Worm (Caenorhabditis elegans) whole organism, young adult: Measurements from ENCODE around the gene E02C12.10.

Experiments
- B0336.3 ChIP-seq: fragments of 200-800 bp; sonication (Bioruptor generic); IDR thresholded peaks from 2 replicates; pipeline ENCODE4 v1.3.6; 2022; ENCODE audit warnings: missing genetic modification characterization, missing compliant biosample characterization
- C06A6.2 ChIP-seq: fragments of 200-800 bp; sonication (Bioruptor generic); conservative IDR thresholded peaks from 2 replicates; pipeline ENCODE4 v1.3.6; 2022; ENCODE audit warnings: missing genetic modification characterization, missing compliant biosample characterization
- F37B4.10 ChIP-seq: fragments of 200-800 bp; sonication (Bioruptor generic); IDR thresholded peaks from 2 replicates; pipeline ENCODE4 v1.3.6; 2022; ENCODE audit warnings: missing genetic modification characterization, missing compliant biosample characterization
- F52B5.7 ChIP-seq: sonication (generic microtip); optimal IDR thresholded peaks from 2 replicates; lab custom pipeline; 2016; ENCODE audit warnings: mild to moderate bottlenecking, missing genetic modification characterization, missing compliant biosample characterization
- K11D2.4 ChIP-seq: fragments of 200-800 bp; sonication (Bioruptor generic); IDR thresholded peaks from 2 replicates; pipeline ENCODE4 v1.3.6; 2022; ENCODE audit warnings: missing genetic modification reagents, missing genetic modification characterization, missing compliant biosample characterization
- Y53G8AR.9 ChIP-seq: fragments of 200-800 bp; sonication (Bioruptor generic); conservative IDR thresholded peaks from 2 replicates; pipeline ENCODE4 v1.3.6; 2022; ENCODE audit warnings: missing genetic modification reagents, missing genetic modification characterization, missing compliant biosample characterization
- Y56A3A.18 ChIP-seq: fragments of 200-800 bp; sonication (Bioruptor generic); IDR thresholded peaks from 2 replicates; pipeline ENCODE4 v1.3.6; 2022; ENCODE audit warnings: missing genetic modification reagents, missing genetic modification characterization, missing compliant biosample characterization
- Y79H2A.3 ChIP-seq: fragments of 200-800 bp; sonication (Bioruptor generic); conservative IDR thresholded peaks from 2 replicates; pipeline ENCODE4 v1.3.6; 2022; ENCODE audit warnings: missing genetic modification reagents, missing genetic modification characterization, missing compliant biosample characterization
- ZK185.1 ChIP-seq: sonication (generic microtip); optimal IDR thresholded peaks from 2 replicates; lab custom pipeline; 2016; ENCODE audit warnings: mild to moderate bottlenecking, missing genetic modification characterization, missing compliant biosample characterization; ENCODE audit not compliant: poor library complexity, severe bottlenecking
- ama-1 ChIP-seq, 3 experiments: fragments of 150-350 bp in 1 of 3; sonication (generic microtip) in 2 of 3; optimal IDR thresholded peaks; 2 replicates each; lab custom pipeline; 2014 to 2018; ENCODE audit warnings: missing biosample characterization in 2 of 3, missing genetic modification characterization in 2 of 3, missing genetic modification reagents in 2 of 3
- atf-7 ChIP-seq: sonication (generic microtip); optimal IDR thresholded peaks from 2 replicates; lab custom pipeline; 2017; ENCODE audit warnings: mild to moderate bottlenecking, missing genetic modification characterization, missing compliant biosample characterization
- attf-3 ChIP-seq: fragments of 200-800 bp; sonication (Bioruptor generic); conservative IDR thresholded peaks from 2 replicates; pipeline ENCODE4 v1.3.6; 2022; ENCODE audit warnings: missing genetic modification reagents, missing genetic modification characterization, missing compliant biosample characterization
- attf-5 ChIP-seq: fragments of 200-800 bp; sonication (Bioruptor generic); optimal IDR thresholded peaks from 2 replicates; lab custom pipeline; 2018; ENCODE audit warnings: mild to moderate bottlenecking, missing genetic modification characterization, missing compliant biosample characterization
- cebp-1 ChIP-seq, 2 experiments: fragments of 200-800 bp in 1 of 2; sonication (Bioruptor generic) in 1 of 2; sonication (generic microtip) in 1 of 2; IDR thresholded peaks in 1 of 2; optimal IDR thresholded peaks in 1 of 2; 2 replicates each; pipeline versions ENCODE4 v1.3.6 to Lab custom; 2017 to 2022; ENCODE audit warnings: missing compliant biosample characterization in 2 of 2, missing genetic modification characterization in 2 of 2, mild to moderate bottlenecking in 1 of 2, missing genetic modification reagents in 1 of 2, moderate library complexity in 1 of 2
- cebp-2 ChIP-seq: fragments of 200-800 bp; sonication (Bioruptor generic); IDR thresholded peaks from 2 replicates; pipeline ENCODE4 v1.3.6; 2022; ENCODE audit warnings: missing genetic modification characterization, missing compliant biosample characterization
- ceh-58 ChIP-seq: fragments of 200-800 bp; sonication (Bioruptor generic); IDR thresholded peaks from 2 replicates; pipeline ENCODE4 v1.3.6; 2022; ENCODE audit warnings: missing genetic modification characterization, missing compliant biosample characterization
- ceh-79 ChIP-seq: sonication (generic microtip); optimal IDR thresholded peaks from 2 replicates; lab custom pipeline; 2017; ENCODE audit warnings: mild to moderate bottlenecking, missing genetic modification characterization, missing compliant biosample characterization
- chd-7 ChIP-seq: sonication (generic microtip); optimal IDR thresholded peaks from 2 replicates; lab custom pipeline; 2016; ENCODE audit warnings: mild to moderate bottlenecking, missing genetic modification characterization, moderate library complexity, missing compliant biosample characterization
- fkh-3 ChIP-seq: sonication (generic microtip); optimal IDR thresholded peaks from 2 replicates; lab custom pipeline; 2016; ENCODE audit warnings: mild to moderate bottlenecking, missing genetic modification characterization, missing compliant biosample characterization
- hlh-12 ChIP-seq: sonication (generic microtip); optimal IDR thresholded peaks from 2 replicates; lab custom pipeline; 2016; ENCODE audit warnings: missing genetic modification characterization, missing compliant biosample characterization
- hmg-1.2 ChIP-seq: fragments of 200-800 bp; sonication (Bioruptor generic); IDR thresholded peaks from 2 replicates; pipeline ENCODE4 v1.3.6; 2022; ENCODE audit warnings: missing genetic modification reagents, missing genetic modification characterization, missing compliant biosample characterization
- hrde-1 ChIP-seq: sonication (generic microtip); optimal IDR thresholded peaks from 2 replicates; lab custom pipeline; 2016; ENCODE audit warnings: missing genetic modification characterization, mild to moderate bottlenecking, missing compliant biosample characterization, moderate library complexity, missing genotype, missing genetic modification reagents, borderline replicate concordance
- let-526 ChIP-seq: fragments of 200-800 bp; sonication (Bioruptor generic); IDR thresholded peaks from 2 replicates; pipeline ENCODE4 v1.3.6; 2022; ENCODE audit warnings: missing genetic modification reagents, missing genetic modification characterization, missing compliant biosample characterization
- lin-26 ChIP-seq: fragments of 200-800 bp; sonication (Bioruptor generic); IDR thresholded peaks from 2 replicates; pipeline ENCODE4 v1.3.6; 2022; ENCODE audit warnings: missing genetic modification reagents, missing genetic modification characterization, missing compliant biosample characterization
- lin-40 ChIP-seq: sonication (generic microtip); optimal IDR thresholded peaks from 2 replicates; lab custom pipeline; 2016; ENCODE audit warnings: missing genetic modification characterization, mild to moderate bottlenecking, missing compliant biosample characterization, missing genotype, missing genetic modification reagents
- lir-1 ChIP-seq: fragments of 200-800 bp; sonication (Bioruptor generic); conservative IDR thresholded peaks from 2 replicates; pipeline ENCODE4 v1.3.6; 2022; ENCODE audit warnings: missing genetic modification reagents, missing genetic modification characterization, missing compliant biosample characterization
- madf-10 ChIP-seq: sonication (generic microtip); optimal IDR thresholded peaks from 2 replicates; lab custom pipeline; 2016; ENCODE audit warnings: mild to moderate bottlenecking, missing genetic modification characterization, missing compliant biosample characterization
- madf-3 ChIP-seq: fragments of 200-800 bp; sonication (Bioruptor generic); IDR thresholded peaks from 2 replicates; pipeline ENCODE4 v1.3.6; 2022; ENCODE audit warnings: missing genetic modification reagents, missing genetic modification characterization, missing compliant biosample characterization
- nfyb-1 ChIP-seq: fragments of 200-800 bp; sonication (Bioruptor generic); IDR thresholded peaks from 2 replicates; pipeline ENCODE4 v1.3.6; 2022; ENCODE audit warnings: missing genetic modification reagents, missing genetic modification characterization, missing compliant biosample characterization
- nhr-80 ChIP-seq: sonication (generic microtip); optimal IDR thresholded peaks from 2 replicates; lab custom pipeline; 2016; ENCODE audit warnings: missing genetic modification characterization, missing compliant biosample characterization
- repo-1 ChIP-seq: sonication (generic microtip); optimal IDR thresholded peaks from 2 replicates; lab custom pipeline; 2017; ENCODE audit warnings: mild to moderate bottlenecking, missing genetic modification characterization, missing compliant biosample characterization
- snpc-1.1 ChIP-seq: sonication (generic microtip); optimal IDR thresholded peaks from 2 replicates; lab custom pipeline; 2017; ENCODE audit warnings: missing genetic modification characterization, mild to moderate bottlenecking, missing compliant biosample characterization, antibody characterized with exemption, moderate library complexity, missing genotype, missing genetic modification reagents; ENCODE audit not compliant: insufficient read depth
- snpc-3.4 ChIP-seq: sonication (generic microtip); optimal IDR thresholded peaks from 2 replicates; lab custom pipeline; 2017; ENCODE audit warnings: missing genetic modification characterization, mild to moderate bottlenecking, missing compliant biosample characterization, antibody characterized with exemption, moderate library complexity, missing genotype, missing genetic modification reagents
- tbp1 ChIP-seq: fragments of 200-800 bp; sonication (Bioruptor generic); optimal IDR thresholded peaks from 2 replicates; lab custom pipeline; 2018; ENCODE audit warnings: mild to moderate bottlenecking, missing genetic modification characterization, missing compliant biosample characterization
- tlf-1 ChIP-seq: fragments of 200-800 bp; sonication (Bioruptor generic); optimal IDR thresholded peaks from 2 replicates; lab custom pipeline; 2018; ENCODE audit warnings: mild to moderate bottlenecking, missing genetic modification characterization, missing compliant biosample characterization
- zim-3 ChIP-seq: sonication (generic microtip); optimal IDR thresholded peaks from 2 replicates; lab custom pipeline; 2017; ENCODE audit warnings: mild to moderate bottlenecking, missing genetic modification characterization, moderate library complexity, missing compliant biosample characterization
- ztf-25 ChIP-seq: fragments of 200-800 bp; sonication (Bioruptor generic); IDR thresholded peaks from 2 replicates; pipeline ENCODE4 v1.3.6; 2022; ENCODE audit warnings: missing genetic modification reagents, missing genetic modification characterization, missing compliant biosample characterization
- ztf-26 ChIP-seq: sonication (generic microtip); optimal IDR thresholded peaks from 2 replicates; lab custom pipeline; 2017; ENCODE audit warnings: missing genetic modification characterization, missing compliant biosample characterization
- ztf-28 ChIP-seq: fragments of 200-800 bp; sonication (Bioruptor generic); IDR thresholded peaks from 2 replicates; pipeline ENCODE4 v1.3.6; 2022; ENCODE audit warnings: missing genetic modification reagents, missing genetic modification characterization, missing compliant biosample characterization

Gene E02C12.10

DNA sequence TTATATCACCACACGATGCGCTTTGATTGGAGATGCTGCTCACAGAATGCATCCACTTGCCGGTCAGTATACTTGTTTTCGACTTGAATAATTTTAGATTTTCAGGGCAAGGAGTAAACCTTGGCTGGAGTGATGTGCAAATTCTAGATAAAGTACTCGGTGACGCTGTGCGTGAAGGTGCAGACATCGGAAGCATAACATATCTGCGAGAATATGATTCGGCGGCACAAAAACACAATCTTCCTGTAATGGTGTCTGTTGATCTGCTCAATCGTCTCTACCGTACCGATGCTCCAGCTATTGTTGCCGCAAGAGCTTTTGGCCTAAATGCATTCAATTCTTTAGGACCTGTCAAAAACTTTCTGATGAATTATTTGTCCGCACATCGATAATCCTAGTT is 39.8 kb downstream of the E02C12.10 start:
- TF ChIP-seq ZK185.1 (tag; lab: Kevin White, UChicago) (peak; percentile 75), hlh-12 (tag; lab: Kevin White, UChicago) (no peak), Y79H2A.3 (peak; percentile 80; the same call in 1 of the 2 replicates), cebp-1 (GFP tag; IDR thresholded peaks at IDR 0.05; lab: Robert Waterston, UW) (0 out of 2 replicates have a peak, but pooled peaks have one; percentile 22), cebp-1 (tag; optimal IDR thresholded peaks at IDR 0.05; lab: Kevin White, UChicago) (peak; percentile 58), snpc-1.1 (no peak), madf-10 (tag; lab: Kevin White, UChicago) (peak; percentile 58), repo-1 (tag; lab: Kevin White, UChicago) (peak; percentile 83), nhr-80 (tag; lab: Kevin White, UChicago) (no peak), ztf-25 (GFP tag; lab: Robert Waterston, UW) (no peak), cebp-2 (GFP tag; lab: Robert Waterston, UW) (0 out of 2 replicates have a peak, but pooled peaks have one; percentile 40), let-526 (GFP tag; lab: Robert Waterston, UW) (0 out of 2 replicates have a peak, but pooled peaks have one; percentile 49), lin-40 (peak; percentile 24), lir-1 (GFP tag; lab: Robert Waterston, UW) (peak; percentile 41; the same call in 1 of the 2 replicates), B0336.3 (GFP tag; lab: Robert Waterston, UW) (0 out of 2 replicates have a peak, but pooled peaks have one; percentile 41), ceh-58 (GFP tag; lab: Robert Waterston, UW) (0 out of 2 replicates have a peak, but pooled peaks have one; percentile 1), attf-3 (GFP tag; lab: Robert Waterston, UW) (0 out of 2 replicates have a peak, but pooled peaks have one; percentile 9), C06A6.2 (peak; percentile 75), tbp1 (GFP tag; lab: Kevin White, UChicago) (peak; percentile 3), hmg-1.2 (GFP tag; lab: Robert Waterston, UW) (0 out of 2 replicates have a peak, but pooled peaks have one; percentile 15), F37B4.10 (0 out of 2 replicates have a peak, but pooled peaks have one; percentile 80), zim-3 (tag; lab: Kevin White, UChicago) (peak; percentile 34), Y53G8AR.9 (GFP tag; lab: Robert Waterston, UW) (peak; percentile 58; the same call in 1 of the 2 replicates), nfyb-1 (GFP tag; lab: Robert Waterston, UW) (no peak; the same call in 1 of the 2 replicates), fkh-3 (no peak), tlf-1 (GFP tag; lab: Kevin White, UChicago) (peak; percentile 57), ztf-28 (GFP tag; lab: Robert Waterston, UW) (0 out of 2 replicates have a peak, but pooled peaks have one; percentile 61), ceh-79 (tag; lab: Kevin White, UChicago) (no peak), atf-7 (peak; percentile 9), snpc-3.4 (tag; lab: Kevin White, UChicago) (no peak), madf-3 (GFP tag; lab: Robert Waterston, UW) (0 out of 2 replicates have a peak, but pooled peaks have one; percentile 7), lin-26 (peak; percentile 58; the same call in 1 of the 2 replicates), attf-5 (GFP tag; lab: Kevin White, UChicago) (peak; percentile 17), F52B5.7 (peak; percentile 15), K11D2.4 (no peak), chd-7 (tag; lab: Kevin White, UChicago) (peak; percentile 49), ztf-26 (tag; lab: Kevin White, UChicago) (peak; percentile 41), hrde-1 (tag; lab: Kevin White, UChicago) (peak; percentile 52), Y56A3A.18 (no peak), ama-1 (optimal IDR thresholded peaks at IDR 0.05; lab: Kevin White, UChicago) (peak; percentile 96), ama-1 (GFP tag; optimal IDR thresholded peaks at IDR 0.05; lab: Kevin White, UChicago) (no peak)
- TF ChIP-seq, all 124 proteins: peak for 29
